Worm (Caenorhabditis elegans): Measurements from ENCODE around the gene kqt-3.
"Not testable (repeated sequence)": the region's sequence is repeated elsewhere in the genome, so short reads cannot be mapped to it uniquely, and the experiment has no call there.

The kqt-3 gene

ce11 chrII:13695343-13696332 lies at the start of gene kqt-3:
Gene kqt-3 (plus strand): TSS chrII:13696282.
- TF ChIP-seq daf-16 (GFP tag; optimal IDR thresholded peaks at IDR 0.05): no peak
- TF ChIP-seq daf-16 (tag; optimal IDR thresholded peaks at IDR 0.05): peak; percentile 52
- TF ChIP-seq ceh-32 (tag; optimal IDR thresholded peaks at IDR 0.05; ENCODE audit: poor library complexity): no peak
- TF ChIP-seq nhr-28 (tag; optimal IDR thresholded peaks at IDR 0.05): peak; percentile 8

- TF ChIP-seq jun-1 (tag; optimal IDR thresholded peaks at IDR 0.05) (no peak), aha-1 (tag) (peak; percentile 83)
Observed at ce11 chrII:13648230-13648629, 47.9 kb upstream of the kqt-3 start, which contains the start of gene fbxa-169. Gene fbxa-169 (plus strand): TSS chrII:13648530.

DNA sequence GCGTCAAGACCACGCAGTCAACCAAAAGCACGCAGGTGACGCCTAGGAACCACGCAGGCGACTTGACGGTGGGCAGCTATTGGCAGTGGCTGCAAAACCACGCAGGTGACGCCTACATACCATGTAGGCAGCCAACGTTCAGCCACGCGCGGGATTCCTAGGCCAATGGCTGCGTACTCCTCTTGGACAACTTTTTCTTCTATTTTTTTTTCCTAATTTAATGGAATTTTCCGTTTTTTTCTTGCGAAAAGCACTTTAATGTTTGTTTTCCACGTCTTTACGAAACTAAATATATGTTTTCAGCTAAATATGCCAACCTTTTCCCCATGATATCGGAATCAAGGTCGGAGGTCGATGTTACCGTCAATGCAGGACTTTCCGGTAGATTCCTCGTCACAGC lies 41.4 kb upstream of the kqt-3 start, which contains the start of gene C31C9.9:
C31C9.9 (plus strand) TSS at position 301 of the 400 bp plus-strand sequence.
- TF ChIP-seq set-16 (GFP tag; IDR thresholded peaks at IDR 0.05): peak; percentile 55

- TF ChIP-seq pha-4 (GFP tag; IDR thresholded peaks at IDR 0.05): peak; percentile 79
- TF ChIP-seq pha-4 (tag; optimal IDR thresholded peaks at IDR 0.05): not testable (repeated sequence)
- TF ChIP-seq ctbp-1 (GFP tag; IDR thresholded peaks at IDR 0.05): 0 out of 2 replicates have a peak, but pooled peaks have one; percentile 50
- TF ChIP-seq dmd-8 (GFP tag; IDR thresholded peaks at IDR 0.05): peak; percentile 70; the same call in 1 of the 2 replicates
- 0 out of 2 replicates have a peak, but pooled peaks have one; percentile 43 for TF ChIP-seq snpc-1.2 (GFP tag; IDR thresholded peaks at IDR 0.05)
- TF ChIP-seq F26F4.8 (GFP tag; conservative IDR thresholded peaks at IDR 0.05): peak; percentile 77; the same call in 1 of the 2 replicates
- TF ChIP-seq arid-1 (GFP tag; conservative IDR thresholded peaks at IDR 0.05): peak; percentile 79
- peak; percentile 61; the same call in 1 of the 2 replicates for TF ChIP-seq F44E2.7 (GFP tag; IDR thresholded peaks at IDR 0.05)
- peak; percentile 77 for TF ChIP-seq egl-43 (GFP tag; IDR thresholded peaks at IDR 0.05)
- 0 out of 2 replicates have a peak, but pooled peaks have one; percentile 18 for TF ChIP-seq dmd-6 (GFP tag; IDR thresholded peaks at IDR 0.05)
- TF ChIP-seq lin-38 (GFP tag; IDR thresholded peaks at IDR 0.05): peak; percentile 60; the same call in 1 of the 2 replicates
- TF ChIP-seq lim-7 (GFP tag; IDR thresholded peaks at IDR 0.05): peak; percentile 88
- TF ChIP-seq Y75B8A.6 (GFP tag; IDR thresholded peaks at IDR 0.05): peak; percentile 35; the same call in 1 of the 2 replicates
- TF ChIP-seq hmg-1.1 (GFP tag; IDR thresholded peaks at IDR 0.05): peak; percentile 33; the same call in 1 of the 2 replicates
- peak; percentile 68; the same call in 1 of the 2 replicates for TF ChIP-seq tra-1 (GFP tag; IDR thresholded peaks at IDR 0.05)
- TF ChIP-seq D1046.2 (GFP tag; IDR thresholded peaks at IDR 0.05): 0 out of 2 replicates have a peak, but pooled peaks have one; percentile 50
- peak; percentile 49; the same call in 1 of the 2 replicates for TF ChIP-seq vab-7 (GFP tag; IDR thresholded peaks at IDR 0.05)
Observed at ce11 chrII:13658424-13658823, 37.7 kb upstream of the kqt-3 start.

- TF ChIP-seq dmd-6 (GFP tag; IDR thresholded peaks at IDR 0.05): peak; percentile 74
Observed at ce11 chrII:13661990-13662389, 34.1 kb upstream of the kqt-3 start, which contains the start of gene C31C9.6. Gene C31C9.6 (minus strand): TSS chrII:13662090.

ce11 chrII:13664416-13664815 lies 31.7 kb upstream of the kqt-3 start:
- TF ChIP-seq mxl-3 (GFP tag; optimal IDR thresholded peaks at IDR 0.05) (no peak), F37D6.2 (tag; optimal IDR thresholded peaks at IDR 0.05) (no peak), nhr-111 (GFP tag; optimal IDR thresholded peaks at IDR 0.05) (no peak), nhr-41 (GFP tag; IDR thresholded peaks at IDR 0.05) (no peak), unc-39 (tag; optimal IDR thresholded peaks at IDR 0.05) (no peak), aha-1 (tag) (peak; percentile 82), daf-12 (tag; optimal IDR thresholded peaks at IDR 0.05) (no peak), hlh-30 (tag; optimal IDR thresholded peaks at IDR 0.05; ENCODE audit: insufficient read depth) (peak; percentile 36), F49E8.2 (tag; optimal IDR thresholded peaks at IDR 0.05; ENCODE audit: borderline replicate concordance) (no peak), F44E2.7 (GFP tag; IDR thresholded peaks at IDR 0.05) (no peak), nhr-76 (tag; optimal IDR thresholded peaks at IDR 0.05) (no peak), zag-1 (tag; optimal IDR thresholded peaks at IDR 0.05) (no peak), arid-1 (GFP tag; conservative IDR thresholded peaks at IDR 0.05) (no peak), Y5F2A.4 (GFP tag; optimal IDR thresholded peaks at IDR 0.05) (no peak), skn-1 (tag; optimal IDR thresholded peaks at IDR 0.05) (no peak), F10B5.3 (tag; optimal IDR thresholded peaks at IDR 0.05) (no peak), Y105C5A.15 (GFP tag; IDR thresholded peaks at IDR 0.05) (no peak), nhr-42 (GFP tag; IDR thresholded peaks at IDR 0.05) (no peak)
